Worm (Caenorhabditis elegans) whole organism, late embryonic: Measurements from ENCODE around the gene F28A10.8.

Experiments
- T23F11.4 ChIP-seq: fragments of 200-800 bp; sonication (Bioruptor generic); optimal IDR thresholded peaks from 2 replicates; lab custom pipeline; 2018; ENCODE audit warnings: mild to moderate bottlenecking, missing genetic modification characterization, missing compliant biosample characterization
- ceh-2 ChIP-seq: sonication (generic microtip); optimal IDR thresholded peaks from 2 replicates; lab custom pipeline; 2016; ENCODE audit warnings: missing genotype, missing genetic modification characterization, missing compliant biosample characterization
- ceh-22 ChIP-seq: sonication (generic microtip); optimal IDR thresholded peaks from 2 replicates; lab custom pipeline; 2017; ENCODE audit warnings: missing biosample characterization, missing genetic modification characterization
- ceh-31 ChIP-seq: sonication (generic microtip); optimal IDR thresholded peaks from 2 replicates; lab custom pipeline; 2016; ENCODE audit warnings: missing genetic modification characterization, missing compliant biosample characterization
- dve-1 ChIP-seq: sonication (generic microtip); optimal IDR thresholded peaks from 2 replicates; lab custom pipeline; 2017; ENCODE audit warnings: antibody characterized with exemption, mild to moderate bottlenecking, missing genetic modification characterization, missing compliant biosample characterization
- fkh-10 ChIP-seq: fragments of 150-350 bp; optimal IDR thresholded peaks from 2 replicates; lab custom pipeline; 2014; ENCODE audit warnings: missing biosample characterization, missing genetic modification reagents, missing genetic modification characterization
- lin-11 ChIP-seq: fragments of 200-800 bp; sonication (Bioruptor generic); optimal IDR thresholded peaks from 2 replicates; lab custom pipeline; 2018; ENCODE audit warnings: mild to moderate bottlenecking, missing genetic modification characterization, missing compliant biosample characterization
- nhr-11 ChIP-seq: fragments of 150-350 bp; optimal IDR thresholded peaks from 2 replicates; lab custom pipeline; 2014; ENCODE audit warnings: missing biosample characterization, missing genetic modification characterization
- pag-3 ChIP-seq: sonication (generic microtip); optimal IDR thresholded peaks from 2 replicates; lab custom pipeline; 2016; ENCODE audit warnings: missing compliant biosample characterization, missing genetic modification characterization, borderline replicate concordance
- pax-1 ChIP-seq: fragments of 150-350 bp; optimal IDR thresholded peaks from 2 replicates; lab custom pipeline; 2014; ENCODE audit warnings: missing biosample characterization, missing genetic modification characterization
- ref-2 ChIP-seq: sonication (generic microtip); optimal IDR thresholded peaks from 2 replicates; lab custom pipeline; 2016; ENCODE audit warnings: missing genetic modification characterization, missing compliant biosample characterization
- ztf-16 ChIP-seq: sonication (generic microtip); optimal IDR thresholded peaks from 2 replicates; lab custom pipeline; 2017; ENCODE audit warnings: missing genetic modification characterization, missing compliant biosample characterization

DNA sequence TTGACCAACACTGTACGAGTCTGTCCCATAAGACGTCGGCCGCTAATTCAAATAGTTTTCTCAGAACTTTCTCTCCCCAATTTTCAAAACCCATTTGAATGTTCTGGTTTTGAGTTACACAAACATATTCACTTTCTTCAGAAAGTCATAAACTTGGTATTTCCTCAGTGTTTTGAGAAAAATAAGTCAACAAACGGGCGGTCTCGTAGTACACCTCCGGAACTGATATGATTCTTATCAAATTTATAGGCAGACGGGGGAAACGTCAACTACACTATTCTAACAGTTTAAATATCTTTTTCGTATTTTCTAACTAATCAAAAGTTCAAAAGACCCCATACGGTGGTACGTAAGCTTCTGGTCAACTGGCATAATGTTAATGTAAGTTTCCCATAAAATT lies 45.9 kb upstream of the F28A10.8 start:
- TF ChIP-seq lin-11 (tag; lab: Kevin White, UChicago) = no peak
- TF ChIP-seq dve-1 = no peak
- TF ChIP-seq T23F11.4 (GFP tag; lab: Kevin White, UChicago) = no peak
- TF ChIP-seq ceh-2 = no peak
- TF ChIP-seq ztf-16 = no peak
- no peak for TF ChIP-seq nhr-11
- no peak for TF ChIP-seq fkh-10 (GFP tag; lab: Kevin White, UChicago)
- no peak for TF ChIP-seq ref-2 (tag; lab: Kevin White, UChicago)
- TF ChIP-seq ceh-22 (tag; lab: Kevin White, UChicago) = no peak
- no peak for TF ChIP-seq ceh-31 (tag; lab: Kevin White, UChicago)
- TF ChIP-seq pax-1 = no peak
- no peak for TF ChIP-seq pag-3
